Fruit fly (Drosophila melanogaster) whole organism, prepupa: ENCODE data around the gene N.

Experiments used
- CG16779 ChIP-seq: fragments of 200-800 bp; sonication (Bioruptor generic); optimal IDR thresholded peaks from 3 replicates; lab custom pipeline; 2017; ENCODE audit warnings: missing biosample characterization, mild to moderate bottlenecking, missing genetic modification characterization
- lz ChIP-seq: fragments of 200-800 bp; sonication (Bioruptor generic); optimal IDR thresholded peaks from 3 replicates; lab custom pipeline; 2016; ENCODE audit warnings: missing biosample characterization, missing genetic modification characterization

- TF ChIP-seq lz (GFP tag; lab: Kevin White, UChicago): no peak
- TF ChIP-seq CG16779 (tag; lab: Kevin White, UChicago): no peak
These were observed 378 bp downstream of the N start for dm6 chrX:3135102-3135393.
